Worm (Caenorhabditis elegans) whole organism, young adult: ENCODE measurements around the gene C44H9.4.

Source experiments
- B0019.2 ChIP-seq: fragments of 200-800 bp; sonication (Bioruptor generic); conservative IDR thresholded peaks from 2 replicates; pipeline ENCODE4 v1.3.6; 2022; ENCODE audit warnings: missing genetic modification reagents, missing genetic modification characterization, missing compliant biosample characterization
- B0261.1 ChIP-seq: sonication (generic microtip); optimal IDR thresholded peaks from 2 replicates; lab custom pipeline; 2016; ENCODE audit warnings: mild to moderate bottlenecking, missing genetic modification characterization, moderate library complexity, missing compliant biosample characterization
- F10E7.11 ChIP-seq: sonication (generic microtip); optimal IDR thresholded peaks from 2 replicates; lab custom pipeline; 2017; ENCODE audit warnings: mild to moderate bottlenecking, missing genetic modification characterization, moderate library complexity, missing compliant biosample characterization
- F33H1.4 ChIP-seq: fragments of 200-800 bp; sonication (Bioruptor generic); IDR thresholded peaks from 2 replicates; pipeline ENCODE4 v1.3.6; 2022; ENCODE audit warnings: missing genetic modification reagents, missing genetic modification characterization, missing compliant biosample characterization
- F57A8.1 ChIP-seq: fragments of 200-800 bp; sonication (Bioruptor generic); optimal IDR thresholded peaks from 2 replicates; lab custom pipeline; 2018; ENCODE audit warnings: mild to moderate bottlenecking, missing genetic modification characterization, moderate library complexity, missing compliant biosample characterization
- Y56A3A.18 ChIP-seq: fragments of 200-800 bp; sonication (Bioruptor generic); IDR thresholded peaks from 2 replicates; pipeline ENCODE4 v1.3.6; 2022; ENCODE audit warnings: missing genetic modification reagents, missing genetic modification characterization, missing compliant biosample characterization
- aptf-2 ChIP-seq: fragments of 200-800 bp; sonication (Bioruptor generic); conservative IDR thresholded peaks from 2 replicates; pipeline ENCODE4 v1.3.6; 2022; ENCODE audit warnings: missing genetic modification reagents, missing genetic modification characterization, missing compliant biosample characterization
- athp-1 ChIP-seq: sonication (generic microtip); optimal IDR thresholded peaks from 2 replicates; lab custom pipeline; 2017; ENCODE audit warnings: mild to moderate bottlenecking, missing genetic modification characterization, missing compliant biosample characterization
- attf-6 ChIP-seq: fragments of 200-800 bp; sonication (Bioruptor generic); IDR thresholded peaks from 2 replicates; pipeline ENCODE4 v1.3.6; 2022; ENCODE audit warnings: missing genetic modification reagents, missing genetic modification characterization, missing compliant biosample characterization
- bed-2 ChIP-seq: fragments of 200-800 bp; sonication (Bioruptor generic); IDR thresholded peaks from 2 replicates; pipeline ENCODE4 v1.3.6; 2022; ENCODE audit warnings: missing genetic modification reagents, missing genetic modification characterization, missing compliant biosample characterization
- cebp-2 ChIP-seq: fragments of 200-800 bp; sonication (Bioruptor generic); IDR thresholded peaks from 2 replicates; pipeline ENCODE4 v1.3.6; 2022; ENCODE audit warnings: missing genetic modification characterization, missing compliant biosample characterization
- ceh-100 ChIP-seq: fragments of 200-800 bp; sonication (Bioruptor generic); IDR thresholded peaks from 2 replicates; pipeline ENCODE4 v1.3.6; 2022; ENCODE audit warnings: missing genetic modification reagents, missing genetic modification characterization, missing compliant biosample characterization
- efl-1 ChIP-seq: fragments of 150-350 bp; optimal IDR thresholded peaks from 2 replicates; lab custom pipeline; 2014; ENCODE audit warnings: missing biosample characterization, missing genetic modification reagents, missing genetic modification characterization
- egl-18 ChIP-seq: fragments of 200-800 bp; sonication (Bioruptor generic); IDR thresholded peaks from 2 replicates; pipeline ENCODE4 v1.3.6; 2022; ENCODE audit warnings: missing genetic modification reagents, missing genetic modification characterization, missing compliant biosample characterization
- egl-44 ChIP-seq: fragments of 200-800 bp; sonication (Bioruptor generic); IDR thresholded peaks from 2 replicates; pipeline ENCODE4 v1.3.6; 2022; ENCODE audit warnings: missing genetic modification reagents, missing genetic modification characterization, missing compliant biosample characterization
- hlh-12 ChIP-seq: sonication (generic microtip); optimal IDR thresholded peaks from 2 replicates; lab custom pipeline; 2016; ENCODE audit warnings: missing genetic modification characterization, missing compliant biosample characterization
- lin-26 ChIP-seq: fragments of 200-800 bp; sonication (Bioruptor generic); IDR thresholded peaks from 2 replicates; pipeline ENCODE4 v1.3.6; 2022; ENCODE audit warnings: missing genetic modification reagents, missing genetic modification characterization, missing compliant biosample characterization
- madf-6 ChIP-seq: fragments of 200-800 bp; sonication (Bioruptor generic); IDR thresholded peaks from 2 replicates; pipeline ENCODE4 v1.3.6; 2022; ENCODE audit warnings: missing genetic modification reagents, missing genetic modification characterization, missing compliant biosample characterization
- nfyb-1 ChIP-seq: fragments of 200-800 bp; sonication (Bioruptor generic); IDR thresholded peaks from 2 replicates; pipeline ENCODE4 v1.3.6; 2022; ENCODE audit warnings: missing genetic modification reagents, missing genetic modification characterization, missing compliant biosample characterization
- nhr-179 ChIP-seq: sonication (generic microtip); optimal IDR thresholded peaks from 2 replicates; lab custom pipeline; 2016; ENCODE audit warnings: mild to moderate bottlenecking, missing genetic modification characterization, missing compliant biosample characterization
- nhr-27 ChIP-seq: fragments of 200-800 bp; sonication (Bioruptor generic); optimal IDR thresholded peaks from 2 replicates; lab custom pipeline; 2018; ENCODE audit warnings: mild to moderate bottlenecking, missing genetic modification characterization, moderate library complexity, missing compliant biosample characterization
- nhr-80 ChIP-seq: sonication (generic microtip); optimal IDR thresholded peaks from 2 replicates; lab custom pipeline; 2016; ENCODE audit warnings: missing genetic modification characterization, missing compliant biosample characterization
- pbrm-1 ChIP-seq: fragments of 200-800 bp; sonication (Bioruptor generic); IDR thresholded peaks from 2 replicates; pipeline ENCODE4 v1.3.6; 2022; ENCODE audit warnings: missing genetic modification reagents, missing genetic modification characterization, missing compliant biosample characterization
- sea-2 ChIP-seq: fragments of 200-800 bp; sonication (Bioruptor generic); IDR thresholded peaks from 2 replicates; pipeline ENCODE4 v1.3.6; 2022; ENCODE audit warnings: missing genetic modification characterization, missing compliant biosample characterization
- snpc-1.1 ChIP-seq: sonication (generic microtip); optimal IDR thresholded peaks from 2 replicates; lab custom pipeline; 2017; ENCODE audit warnings: missing genetic modification characterization, mild to moderate bottlenecking, missing compliant biosample characterization, antibody characterized with exemption, moderate library complexity, missing genotype, missing genetic modification reagents; ENCODE audit not compliant: insufficient read depth
- snpc-1.3 ChIP-seq: sonication (generic microtip); optimal IDR thresholded peaks from 2 replicates; lab custom pipeline; 2017; ENCODE audit warnings: missing genetic modification characterization, mild to moderate bottlenecking, missing compliant biosample characterization, antibody characterized with exemption, moderate library complexity, missing genotype, missing genetic modification reagents; ENCODE audit not compliant: insufficient read depth
- sptf-2 ChIP-seq: fragments of 200-800 bp; sonication (Bioruptor generic); optimal IDR thresholded peaks from 2 replicates; lab custom pipeline; 2018; ENCODE audit warnings: mild to moderate bottlenecking, missing genetic modification characterization, missing compliant biosample characterization
- xnd-1 ChIP-seq: sonication (generic microtip); optimal IDR thresholded peaks from 2 replicates; lab custom pipeline; 2016; ENCODE audit warnings: missing genotype, missing genetic modification reagents, missing genetic modification characterization, missing compliant biosample characterization
- ztf-18 ChIP-seq: sonication (generic microtip); optimal IDR thresholded peaks from 2 replicates; lab custom pipeline; 2016; ENCODE audit warnings: missing genotype, mild to moderate bottlenecking, missing genetic modification characterization, missing compliant biosample characterization
- ztf-25 ChIP-seq: fragments of 200-800 bp; sonication (Bioruptor generic); IDR thresholded peaks from 2 replicates; pipeline ENCODE4 v1.3.6; 2022; ENCODE audit warnings: missing genetic modification reagents, missing genetic modification characterization, missing compliant biosample characterization

C44H9.4 gene

ce11 chrV:12819155-12819554 is 16.3 kb upstream of the C44H9.4 start (continued):
- TF ChIP-seq B0019.2 (GFP tag; lab: Robert Waterston, UW) (no peak), attf-6 (GFP tag; lab: Robert Waterston, UW) (no peak)

- peak; percentile 5 for TF ChIP-seq nhr-80
- TF ChIP-seq efl-1: no peak
- no peak for TF ChIP-seq ztf-18 (tag; lab: Kevin White, UChicago)
- TF ChIP-seq hlh-12: no peak
- TF ChIP-seq nfyb-1 (GFP tag; lab: Robert Waterston, UW): no peak
- TF ChIP-seq sptf-2 (GFP tag; lab: Kevin White, UChicago): no peak
- TF ChIP-seq F33H1.4 (GFP tag; lab: Robert Waterston, UW): no peak
- TF ChIP-seq, all 124 proteins: peak for 1
Measured at ce11 chrV:12819792-12820453, 15.6 kb upstream of the C44H9.4 start, which contains the start of the genes ZC443.4 and ugt-18. ZC443.4 (minus strand) TSS chrV:12819886. ugt-18 (plus strand) TSS chrV:12820260.

ce11 chrV:12822065-12822464 is 13.4 kb upstream of the C44H9.4 start:
- TF ChIP-seq nhr-80 (peak; percentile 46), ztf-25 (GFP tag; lab: Robert Waterston, UW) (no peak)

- TF ChIP-seq snpc-1.3 (tag; lab: Kevin White, UChicago) (no peak), nhr-80 (peak; percentile 51)
Measured at ce11 chrV:12824777-12825176, 10.7 kb upstream of the C44H9.4 start, which contains the start of gene ugt-16. ugt-16 (plus strand) TSS chrV:12825024.

- no peak for TF ChIP-seq ceh-100 (GFP tag; lab: Robert Waterston, UW)
- no peak for TF ChIP-seq cebp-2
- peak; percentile 18 for TF ChIP-seq nhr-80
Measured at ce11 chrV:12827219-12827618, 8.3 kb upstream of the C44H9.4 start, which contains the start of gene ugt-15. ugt-15 (plus strand) TSS chrV:12827519.

- TF ChIP-seq snpc-1.1 (tag; lab: Kevin White, UChicago) (no peak), nhr-179 (tag; lab: Kevin White, UChicago) (no peak), athp-1 (tag; lab: Kevin White, UChicago) (no peak), sea-2 (GFP tag; lab: Robert Waterston, UW) (no peak), egl-44 (GFP tag; lab: Robert Waterston, UW) (no peak), aptf-2 (GFP tag; lab: Robert Waterston, UW) (no peak), madf-6 (no peak), pbrm-1 (GFP tag; lab: Robert Waterston, UW) (no peak), egl-18 (GFP tag; lab: Robert Waterston, UW) (no peak), lin-26 (no peak), bed-2 (no peak), F57A8.1 (GFP tag; lab: Kevin White, UChicago) (no peak), hlh-12 (no peak), nhr-27 (tag; lab: Kevin White, UChicago) (no peak), B0261.1 (tag; lab: Kevin White, UChicago) (no peak), F10E7.11 (tag; lab: Kevin White, UChicago) (no peak), Y56A3A.18 (GFP tag; lab: Robert Waterston, UW) (no peak), xnd-1 (tag; lab: Kevin White, UChicago) (no peak)
Measured at ce11 chrV:12844748-12845147, 9.3 kb downstream of the C44H9.4 start.
